Fruit fly (Drosophila melanogaster): ENCODE data around the gene opa.

dm6 chr3R:4866073-4866472, 13.5 kb downstream of the opa start:
- TF ChIP-seq Sp1 (GFP tag; optimal IDR thresholded peaks at IDR 0.05) (no peak), Hr78 (GFP tag; optimal IDR thresholded peaks at IDR 0.05) (no peak), h (GFP tag; optimal IDR thresholded peaks at IDR 0.05) (no peak), usp (GFP tag; optimal IDR thresholded peaks at IDR 0.05) (no peak), dsf (GFP tag; optimal IDR thresholded peaks at IDR 0.05; ENCODE audit: borderline replicate concordance) (no peak), CrebA (GFP tag; optimal IDR thresholded peaks at IDR 0.05; ENCODE audit: borderline replicate concordance) (no peak), dmrt93B (GFP tag; optimal IDR thresholded peaks at IDR 0.05) (no peak), Vsx2 (GFP tag; optimal IDR thresholded peaks at IDR 0.05; ENCODE audit: partially characterized antibody) (no peak)
